Worm (Caenorhabditis elegans) whole organism, L1 larva: ENCODE results near the gene srd-36.

Experiments used
- C16A3.4 ChIP-seq: fragments of 150-350 bp; optimal IDR thresholded peaks from 2 replicates; lab custom pipeline; 2014; ENCODE audit warnings: missing biosample characterization, missing genetic modification characterization
- aly-2 ChIP-seq: fragments of 150-350 bp; optimal IDR thresholded peaks from 2 replicates; lab custom pipeline; 2014; ENCODE audit warnings: missing biosample characterization, missing genetic modification characterization
- egl-27 ChIP-seq, 2 experiments: fragments of 150-350 bp in 1 of 2; sonication (generic microtip); optimal IDR thresholded peaks; 3 replicates each; lab custom pipeline; 2017 to 2018; ENCODE audit warnings: missing biosample characterization in 2 of 2, missing genetic modification characterization in 2 of 2, missing genetic modification reagents in 2 of 2
- elt-2 ChIP-seq: sonication (generic microtip); optimal IDR thresholded peaks from 2 replicates; lab custom pipeline; 2016; ENCODE audit warnings: missing genetic modification characterization, mild to moderate bottlenecking, inconsistent platforms, missing compliant biosample characterization, missing genetic modification reagents
- irx-1 ChIP-seq: sonication (generic microtip); optimal IDR thresholded peaks from 2 replicates; lab custom pipeline; 2016; ENCODE audit warnings: missing genetic modification characterization, missing compliant biosample characterization
- lin-13 ChIP-seq: fragments of 150-350 bp; optimal IDR thresholded peaks from 2 replicates; lab custom pipeline; 2014; ENCODE audit warnings: missing biosample characterization, missing genetic modification reagents, missing genetic modification characterization
- lin-39 ChIP-seq: fragments of 150-350 bp; optimal IDR thresholded peaks from 2 replicates; lab custom pipeline; 2014; ENCODE audit warnings: missing biosample characterization, missing genetic modification reagents, missing genetic modification characterization
- mdl-1 ChIP-seq, 2 experiments: fragments of 150-350 bp; optimal IDR thresholded peaks; 2 replicates each; lab custom pipeline; 2014 to 2017; ENCODE audit warnings: missing biosample characterization in 2 of 2, missing genetic modification characterization in 2 of 2, inconsistent platforms in 1 of 2
- nhr-11 ChIP-seq: fragments of 150-350 bp; optimal IDR thresholded peaks from 2 replicates; lab custom pipeline; 2014; ENCODE audit warnings: missing biosample characterization, missing genetic modification characterization
- nhr-12 ChIP-seq: sonication (generic microtip); optimal IDR thresholded peaks from 2 replicates; lab custom pipeline; 2017; ENCODE audit warnings: missing biosample characterization, missing genetic modification characterization
- skn-1 ChIP-seq: fragments of 150-350 bp; optimal IDR thresholded peaks from 2 replicates; lab custom pipeline; 2014; ENCODE audit warnings: missing biosample characterization, missing genetic modification characterization
- sptf-1 ChIP-seq: fragments of 150-350 bp; optimal IDR thresholded peaks from 2 replicates; lab custom pipeline; 2014; ENCODE audit warnings: missing biosample characterization, missing genetic modification characterization
- unc-86 ChIP-seq: sonication (generic microtip); optimal IDR thresholded peaks from 2 replicates; lab custom pipeline; 2016; ENCODE audit warnings: missing genetic modification characterization, missing compliant biosample characterization

DNA sequence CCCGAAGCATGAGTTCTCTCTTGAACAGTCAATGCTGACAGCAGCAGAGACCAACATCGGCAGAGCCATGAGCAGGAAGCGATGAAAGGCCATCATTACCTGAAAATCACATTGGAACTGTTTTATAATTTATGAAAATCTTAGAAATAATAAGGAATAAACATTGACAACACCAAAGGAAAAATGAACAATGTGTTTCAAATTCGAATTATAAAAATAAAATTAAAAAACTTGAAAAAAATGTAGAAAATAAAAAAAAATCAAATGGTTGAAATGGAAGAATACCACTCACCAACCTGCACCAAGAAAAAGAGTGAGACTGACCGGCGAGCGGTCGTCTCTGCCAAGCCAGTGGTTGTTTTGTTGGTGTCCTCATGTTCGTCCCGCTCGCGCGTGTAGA lies 4.0 kb downstream of the srd-36 start, which contains the start of gene R04D3.3:
- TF ChIP-seq C16A3.4 (tag; lab: Kevin White, UChicago) (no peak), elt-2 (tag; lab: Kevin White, UChicago) (no peak), lin-13 (GFP tag; lab: Kevin White, UChicago) (no peak), nhr-12 (tag; lab: Kevin White, UChicago) (no peak), skn-1 (tag; lab: Kevin White, UChicago) (no peak), nhr-11 (no peak), aly-2 (no peak), irx-1 (tag; lab: Kevin White, UChicago) (no peak), unc-86 (tag; lab: Kevin White, UChicago) (no peak), lin-39 (tag; lab: Kevin White, UChicago) (no peak), sptf-1 (tag; lab: Kevin White, UChicago) (no peak), mdl-1 (tag; optimal IDR thresholded peaks at IDR 0.05; lab: Kevin White, UChicago) (no peak), egl-27 (tag; optimal IDR thresholded peaks at IDR 0.05; lab: Kevin White, UChicago) (no peak)
